Fruit fly (Drosophila melanogaster): ENCODE data around the gene Dys.
A peak's percentile ranks its signal among the peaks of the same experiment; 100 is the strongest.

Gene Dys

DNA sequence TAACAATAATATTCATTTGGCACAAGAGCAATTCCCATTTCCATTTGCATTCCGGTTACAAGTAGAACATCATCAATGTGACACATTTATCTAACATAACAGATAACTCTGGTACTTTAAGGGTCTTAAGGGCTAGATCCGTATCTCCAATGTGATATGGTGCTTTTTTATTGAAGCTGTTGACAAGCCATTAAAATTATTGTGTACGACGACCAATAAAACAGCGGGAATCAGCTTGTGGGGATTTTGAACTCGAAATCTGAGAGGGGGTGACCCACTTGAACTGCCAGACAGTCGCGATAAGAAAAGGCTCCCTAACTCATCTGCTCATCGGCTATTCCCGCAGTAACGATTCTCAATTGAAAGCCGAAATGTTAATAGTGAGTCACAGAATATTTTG is 110.3 kb downstream of the Dys start (continued):
- TF ChIP-seq Drgx (GFP tag; IDR thresholded peaks at IDR 0.05), result no peak
- TF ChIP-seq CG4282 (GFP tag; optimal IDR thresholded peaks at IDR 0.05), result no peak
- no peak for TF ChIP-seq HLHmδ (GFP tag; optimal IDR thresholded peaks at IDR 0.05)
- no peak for TF ChIP-seq CG3995 (GFP tag; optimal IDR thresholded peaks at IDR 0.05)
- TF ChIP-seq jing (GFP tag; optimal IDR thresholded peaks at IDR 0.05), result no peak
- no peak for TF ChIP-seq dm (GFP tag; optimal IDR thresholded peaks at IDR 0.05)
- no peak for TF ChIP-seq btn (GFP tag; optimal IDR thresholded peaks at IDR 0.05)
- peak; percentile 2 for TF ChIP-seq Fer1 (GFP tag; optimal IDR thresholded peaks at IDR 0.05)
- no peak for TF ChIP-seq Ravus (GFP tag; IDR thresholded peaks at IDR 0.05)
- TF ChIP-seq ems (GFP tag; optimal IDR thresholded peaks at IDR 0.05), result no peak
- TF ChIP-seq CG8290 (GFP tag; optimal IDR thresholded peaks at IDR 0.05), result no peak
- peak in 1 of 2 experiments; percentile 30 for TF ChIP-seq CG8290 (tag; optimal IDR thresholded peaks at IDR 0.05)
- TF ChIP-seq CG10543 (GFP tag; optimal IDR thresholded peaks at IDR 0.05), result no peak
- TF ChIP-seq CG12769 (tag; optimal IDR thresholded peaks at IDR 0.05), result peak; percentile 46
- TF ChIP-seq Myb (GFP tag; optimal IDR thresholded peaks at IDR 0.05), result no peak
- no peak for TF ChIP-seq CG2889 (GFP tag; IDR thresholded peaks at IDR 0.05)
- no peak for TF ChIP-seq CG10321 (GFP tag; IDR thresholded peaks at IDR 0.05)
- no peak for TF ChIP-seq CG7372 (GFP tag; IDR thresholded peaks at IDR 0.05)
- TF ChIP-seq CG15011 (GFP tag; optimal IDR thresholded peaks at IDR 0.05), result no peak
- TF ChIP-seq esg (GFP tag; conservative IDR thresholded peaks at IDR 0.05), result no peak
- TF ChIP-seq CG10565 (GFP tag; optimal IDR thresholded peaks at IDR 0.05), result no peak
- no peak for TF ChIP-seq stc (GFP tag; IDR thresholded peaks at IDR 0.05)
- TF ChIP-seq Dip3 (GFP tag; optimal IDR thresholded peaks at IDR 0.05), result no peak
- peak; percentile 32 for TF ChIP-seq odd (GFP tag; optimal IDR thresholded peaks at IDR 0.05)
- no peak for TF ChIP-seq CG14014 (GFP tag; IDR thresholded peaks at IDR 0.05)
- TF ChIP-seq tna (GFP tag; IDR thresholded peaks at IDR 0.05; ENCODE audit: partially characterized antibody), result no peak
- no peak for TF ChIP-seq CG10147 (GFP tag; optimal IDR thresholded peaks at IDR 0.05)
- TF ChIP-seq dati (GFP tag; IDR thresholded peaks at IDR 0.05), result no peak
- TF ChIP-seq ewg (GFP tag; optimal IDR thresholded peaks at IDR 0.05), result no peak
- no peak for TF ChIP-seq ara (GFP tag; IDR thresholded peaks at IDR 0.05)
- no peak for TF ChIP-seq CG8089 (GFP tag; optimal IDR thresholded peaks at IDR 0.05)
- no peak for TF ChIP-seq lmd (GFP tag; IDR thresholded peaks at IDR 0.05)
- peak; percentile 37 for TF ChIP-seq CG17568 (GFP tag; optimal IDR thresholded peaks at IDR 0.05)
- TF ChIP-seq CG7745 (tag; optimal IDR thresholded peaks at IDR 0.05), result no peak
- no peak for TF ChIP-seq nerfin-1 (tag; optimal IDR thresholded peaks at IDR 0.05)
- no peak for TF ChIP-seq B-H1 (GFP tag; IDR thresholded peaks at IDR 0.05)
- TF ChIP-seq CG15269 (tag; optimal IDR thresholded peaks at IDR 0.05), result peak; percentile 38
- no peak for TF ChIP-seq CG12104 (GFP tag; optimal IDR thresholded peaks at IDR 0.05)
- no peak for TF ChIP-seq CG12391 (tag; optimal IDR thresholded peaks at IDR 0.05)
- TF ChIP-seq Mes4 (GFP tag; optimal IDR thresholded peaks at IDR 0.05), result no peak
- TF ChIP-seq abd-A (tag; optimal IDR thresholded peaks at IDR 0.05), result peak; percentile 63
- no peak for TF ChIP-seq ATbp (GFP tag; optimal IDR thresholded peaks at IDR 0.05)
- TF ChIP-seq CG32772 (GFP tag; IDR thresholded peaks at IDR 0.05), result no peak
- no peak for TF ChIP-seq Hey (tag; optimal IDR thresholded peaks at IDR 0.05)
- no peak for TF ChIP-seq ind (GFP tag; optimal IDR thresholded peaks at IDR 0.05)
- no peak for TF ChIP-seq CG12219 (GFP tag; optimal IDR thresholded peaks at IDR 0.05)
- TF ChIP-seq CG31388 (GFP tag; optimal IDR thresholded peaks at IDR 0.05), result no peak
- no peak for TF ChIP-seq Sry-δ (GFP tag; optimal IDR thresholded peaks at IDR 0.05)
- TF ChIP-seq sob (GFP tag; IDR thresholded peaks at IDR 0.05), result 0 out of 2 replicates have a peak, but pooled peaks have one; percentile 7
- TF ChIP-seq CG16813 (GFP tag; IDR thresholded peaks at IDR 0.05; ENCODE audit: partially characterized antibody), result no peak
- TF ChIP-seq CG1602 (GFP tag; optimal IDR thresholded peaks at IDR 0.05), result no peak
- TF ChIP-seq kni (GFP tag; optimal IDR thresholded peaks at IDR 0.05), result no peak
- no peak for TF ChIP-seq CG1792 (GFP tag; optimal IDR thresholded peaks at IDR 0.05)
